Worm (Caenorhabditis elegans) whole organism, L3 larva: Measurements from ENCODE around the gene F47F2.1.

Experiments used
- R02D3.7 ChIP-seq: fragments of 150-350 bp; optimal IDR thresholded peaks from 2 replicates; lab custom pipeline; 2014; ENCODE audit warnings: missing biosample characterization, missing genetic modification characterization
- ama-1 ChIP-seq: fragments of 150-350 bp; optimal IDR thresholded peaks from 2 replicates; lab custom pipeline; 2018
- daf-12 ChIP-seq: fragments of 150-350 bp; optimal IDR thresholded peaks from 2 replicates; lab custom pipeline; 2014; ENCODE audit warnings: missing biosample characterization, missing genetic modification reagents, missing genetic modification characterization
- egl-27 ChIP-seq: sonication (generic microtip); optimal IDR thresholded peaks from 4 replicates; lab custom pipeline; 2017; ENCODE audit warnings: missing biosample characterization, missing genetic modification reagents, missing genetic modification characterization
- eor-1 ChIP-seq, 2 experiments: fragments of 150-350 bp; optimal IDR thresholded peaks; 2 replicates each; lab custom pipeline; 2014 to 2018; ENCODE audit warnings: missing biosample characterization in 2 of 2, missing genetic modification characterization in 2 of 2
- fkh-10 ChIP-seq: sonication (generic microtip); optimal IDR thresholded peaks from 2 replicates; lab custom pipeline; 2017; ENCODE audit warnings: missing biosample characterization, missing genetic modification reagents, missing genetic modification characterization
- fos-1 ChIP-seq: fragments of 150-350 bp; optimal IDR thresholded peaks from 2 replicates; lab custom pipeline; 2014; ENCODE audit warnings: missing biosample characterization, missing genetic modification characterization
- jun-1 ChIP-seq: fragments of 150-350 bp; optimal IDR thresholded peaks from 2 replicates; lab custom pipeline; 2014; ENCODE audit warnings: missing biosample characterization, missing genetic modification reagents, missing genetic modification characterization
- nfya-1 ChIP-seq: sonication (generic microtip); optimal IDR thresholded peaks from 2 replicates; lab custom pipeline; 2017; ENCODE audit warnings: missing genetic modification characterization, mild to moderate bottlenecking, missing compliant biosample characterization, antibody characterized with exemption, moderate library complexity; ENCODE audit not compliant: insufficient read depth
- nhr-23 ChIP-seq: fragments of 150-350 bp; optimal IDR thresholded peaks from 2 replicates; lab custom pipeline; 2014; ENCODE audit warnings: missing biosample characterization, missing genetic modification reagents, missing genetic modification characterization
- nhr-237 ChIP-seq: fragments of 150-350 bp; optimal IDR thresholded peaks from 2 replicates; lab custom pipeline; 2014; ENCODE audit warnings: missing biosample characterization, missing genetic modification characterization
- nhr-77 ChIP-seq: fragments of 150-350 bp; optimal IDR thresholded peaks from 2 replicates; lab custom pipeline; 2014; ENCODE audit warnings: missing biosample characterization, missing genetic modification characterization
- unc-62 ChIP-seq: fragments of 150-350 bp; sonication (generic microtip); optimal IDR thresholded peaks from 4 replicates; lab custom pipeline; 2014; ENCODE audit warnings: missing biosample characterization, missing genetic modification reagents, missing genetic modification characterization

- no peak for TF ChIP-seq daf-12 (tag; lab: Kevin White, UChicago)
- no peak for TF ChIP-seq nhr-237 (tag; lab: Kevin White, UChicago)
- TF ChIP-seq egl-27 (tag; lab: Kevin White, UChicago), result no peak
- no peak for TF ChIP-seq jun-1 (tag; lab: Kevin White, UChicago)
- no peak for TF ChIP-seq unc-62 (GFP tag; lab: Kevin White, UChicago)
- no peak for TF ChIP-seq fkh-10 (GFP tag; lab: Kevin White, UChicago)
- no peak for TF ChIP-seq nfya-1 (tag; lab: Kevin White, UChicago)
- TF ChIP-seq nhr-23 (tag; lab: Kevin White, UChicago), result no peak
- no peak for TF ChIP-seq nhr-77 (tag; lab: Kevin White, UChicago)
- no peak for TF ChIP-seq eor-1 (tag; optimal IDR thresholded peaks at IDR 0.05; lab: Kevin White, UChicago)
- TF ChIP-seq ama-1 (lab: Kevin White, UChicago), result no peak
- TF ChIP-seq fos-1 (tag; lab: Kevin White, UChicago), result no peak
- TF ChIP-seq R02D3.7 (tag; lab: Kevin White, UChicago), result no peak
These were observed 53.0 kb downstream of the F47F2.1 start, which contains the start of gene adt-3 for ce11 chrX:3931350-3931749.
